Worm (Caenorhabditis elegans) whole organism, L1 larva: ENCODE results near the gene dpf-6.
A peak's percentile ranks its signal among the peaks of the same experiment; 100 is the strongest.

ENCODE experiments used
- C04F5.9 ChIP-seq: sonication (generic microtip); optimal IDR thresholded peaks from 2 replicates; lab custom pipeline; 2016; ENCODE audit warnings: missing genetic modification characterization, missing compliant biosample characterization
- C16A3.4 ChIP-seq: fragments of 150-350 bp; optimal IDR thresholded peaks from 2 replicates; lab custom pipeline; 2014; ENCODE audit warnings: missing biosample characterization, missing genetic modification characterization
- aha-1 ChIP-seq: fragments of 150-350 bp; optimal IDR thresholded peaks from 2 replicates; lab custom pipeline; 2014; ENCODE audit warnings: missing biosample characterization, missing genetic modification characterization
- aly-2 ChIP-seq: fragments of 150-350 bp; optimal IDR thresholded peaks from 2 replicates; lab custom pipeline; 2014; ENCODE audit warnings: missing biosample characterization, missing genetic modification characterization
- blmp-1 ChIP-seq: fragments of 150-350 bp; optimal IDR thresholded peaks from 2 replicates; lab custom pipeline; 2014; ENCODE audit warnings: missing biosample characterization, missing genetic modification characterization
- ceh-8 ChIP-seq: fragments of 200-800 bp; sonication (Bioruptor generic); optimal IDR thresholded peaks from 2 replicates; lab custom pipeline; 2018; ENCODE audit warnings: mild to moderate bottlenecking, missing genetic modification characterization, moderate library complexity, missing compliant biosample characterization
- ceh-82 ChIP-seq, 3 experiments: fragments of 150-350 bp in 1 of 3; sonication (generic microtip) in 2 of 3; optimal IDR thresholded peaks; 2 replicates each; lab custom pipeline; 2014 to 2017; ENCODE audit warnings: missing biosample characterization in 3 of 3, missing genetic modification characterization in 3 of 3
- ceh-88 ChIP-seq: fragments of 200-800 bp; sonication (Bioruptor generic); IDR thresholded peaks from 2 replicates; pipeline ENCODE4 v1.3.6; 2022; ENCODE audit warnings: missing genetic modification characterization, missing compliant biosample characterization
- ces-1 ChIP-seq: fragments of 150-350 bp; optimal IDR thresholded peaks from 2 replicates; lab custom pipeline; 2014; ENCODE audit warnings: missing biosample characterization, missing genetic modification reagents, missing genetic modification characterization
- efl-1 ChIP-seq, 4 experiments: fragments of 150-350 bp; optimal IDR thresholded peaks in 3 of 4; peaks in 1 of 4; 1 replicate in 1 of 4; 2 replicates in 3 of 4; lab custom pipeline; 2014; ENCODE audit warnings: missing biosample characterization in 2 of 4, missing genetic modification characterization in 2 of 4, missing genetic modification reagents in 2 of 4
- egl-13 ChIP-seq: sonication (generic microtip); optimal IDR thresholded peaks from 2 replicates; lab custom pipeline; 2016; ENCODE audit warnings: missing genotype, missing genetic modification reagents, missing genetic modification characterization, missing compliant biosample characterization
- elt-3 ChIP-seq, 6 experiments: fragments of 150-350 bp in 1 of 6; sonication (generic microtip); optimal IDR thresholded peaks; 2 replicates each; lab custom pipeline; 2017 to 2018; ENCODE audit warnings: missing biosample characterization in 6 of 6, missing genetic modification characterization in 6 of 6, inconsistent platforms in 1 of 6
- fkh-10 ChIP-seq: sonication (generic microtip); optimal IDR thresholded peaks from 2 replicates; lab custom pipeline; 2017; ENCODE audit warnings: missing biosample characterization, missing genetic modification reagents, missing genetic modification characterization
- fkh-4 ChIP-seq: sonication (generic microtip); optimal IDR thresholded peaks from 2 replicates; lab custom pipeline; 2016; ENCODE audit warnings: missing compliant biosample characterization, missing genetic modification characterization, borderline replicate concordance
- fos-1 ChIP-seq: fragments of 150-350 bp; optimal IDR thresholded peaks from 2 replicates; lab custom pipeline; 2014; ENCODE audit warnings: missing biosample characterization, missing genetic modification characterization
- hlh-17 ChIP-seq: fragments of 200-800 bp; sonication (Bioruptor generic); optimal IDR thresholded peaks from 2 replicates; lab custom pipeline; 2018; ENCODE audit warnings: missing genetic modification characterization, mild to moderate bottlenecking, missing compliant biosample characterization, moderate library complexity, borderline replicate concordance
- hpl-2 ChIP-seq: fragments of 150-350 bp; optimal IDR thresholded peaks from 2 replicates; lab custom pipeline; 2014; ENCODE audit warnings: missing biosample characterization, missing genetic modification reagents, missing genetic modification characterization
- isw-1 ChIP-seq: fragments of 200-800 bp; sonication (Bioruptor generic); IDR thresholded peaks from 2 replicates; pipeline ENCODE4 v1.3.6; 2022; ENCODE audit warnings: missing genetic modification characterization, missing compliant biosample characterization
- jun-1 ChIP-seq: fragments of 150-350 bp; optimal IDR thresholded peaks from 2 replicates; lab custom pipeline; 2014; ENCODE audit warnings: missing biosample characterization, missing genetic modification reagents, missing genetic modification characterization
- lin-13 ChIP-seq: fragments of 150-350 bp; optimal IDR thresholded peaks from 2 replicates; lab custom pipeline; 2014; ENCODE audit warnings: missing biosample characterization, missing genetic modification reagents, missing genetic modification characterization
- lin-39 ChIP-seq: fragments of 150-350 bp; optimal IDR thresholded peaks from 2 replicates; lab custom pipeline; 2014; ENCODE audit warnings: missing biosample characterization, missing genetic modification reagents, missing genetic modification characterization
- mab-9 ChIP-seq: fragments of 200-800 bp; sonication (Bioruptor generic); IDR thresholded peaks from 2 replicates; pipeline ENCODE4 v1.3.6; 2022; ENCODE audit warnings: missing genetic modification reagents, missing genetic modification characterization, missing compliant biosample characterization
- mdl-1 ChIP-seq, 2 experiments: fragments of 150-350 bp; optimal IDR thresholded peaks; 2 replicates each; lab custom pipeline; 2014 to 2017; ENCODE audit warnings: missing biosample characterization in 2 of 2, missing genetic modification characterization in 2 of 2, inconsistent platforms in 1 of 2
- nhr-12 ChIP-seq: sonication (generic microtip); optimal IDR thresholded peaks from 2 replicates; lab custom pipeline; 2017; ENCODE audit warnings: missing biosample characterization, missing genetic modification characterization
- nhr-19 ChIP-seq: fragments of 200-800 bp; sonication (Bioruptor generic); conservative IDR thresholded peaks from 2 replicates; pipeline ENCODE4 v1.3.6; 2022; ENCODE audit warnings: missing genetic modification characterization, missing compliant biosample characterization
- nhr-20 ChIP-seq: sonication (generic microtip); optimal IDR thresholded peaks from 2 replicates; lab custom pipeline; 2016; ENCODE audit warnings: mild to moderate bottlenecking, missing genetic modification characterization, missing compliant biosample characterization
- nhr-237 ChIP-seq: fragments of 150-350 bp; optimal IDR thresholded peaks from 2 replicates; lab custom pipeline; 2014; ENCODE audit warnings: missing biosample characterization, missing genetic modification characterization
- nhr-28 ChIP-seq: fragments of 150-350 bp; optimal IDR thresholded peaks from 2 replicates; lab custom pipeline; 2014; ENCODE audit warnings: missing biosample characterization, missing genetic modification characterization
- nhr-47 ChIP-seq: sonication (generic microtip); optimal IDR thresholded peaks from 2 replicates; lab custom pipeline; 2016; ENCODE audit warnings: mild to moderate bottlenecking, missing genetic modification characterization, moderate library complexity, missing compliant biosample characterization
- nhr-76 ChIP-seq: sonication (generic microtip); optimal IDR thresholded peaks from 2 replicates; lab custom pipeline; 2017; ENCODE audit warnings: missing biosample characterization, missing genetic modification characterization
- nhr-77 ChIP-seq: fragments of 150-350 bp; optimal IDR thresholded peaks from 2 replicates; lab custom pipeline; 2014; ENCODE audit warnings: missing biosample characterization, missing genetic modification characterization
- nhr-84 ChIP-seq: sonication (generic microtip); optimal IDR thresholded peaks from 2 replicates; lab custom pipeline; 2017; ENCODE audit warnings: missing biosample characterization, missing genetic modification characterization
- nhr-85 ChIP-seq: sonication (generic microtip); peaks from one replicate; lab custom pipeline; 2016; ENCODE audit warnings: missing genetic modification characterization, inconsistent platforms, missing compliant biosample characterization
- nhr-90 ChIP-seq: sonication (generic microtip); optimal IDR thresholded peaks from 2 replicates; lab custom pipeline; 2016; ENCODE audit warnings: mild to moderate bottlenecking, missing genetic modification characterization, missing compliant biosample characterization; ENCODE audit not compliant: poor library complexity
- pag-3 ChIP-seq: sonication (generic microtip); optimal IDR thresholded peaks from 2 replicates; lab custom pipeline; 2017; ENCODE audit warnings: missing genetic modification characterization, mild to moderate bottlenecking, missing compliant biosample characterization, antibody characterized with exemption, borderline replicate concordance; ENCODE audit not compliant: insufficient read depth
- pax-3 ChIP-seq: fragments of 200-800 bp; sonication (Bioruptor generic); optimal IDR thresholded peaks from 2 replicates; lab custom pipeline; 2018; ENCODE audit warnings: mild to moderate bottlenecking, missing genetic modification characterization, moderate library complexity, missing compliant biosample characterization
- rnt-1 ChIP-seq: sonication (generic microtip); optimal IDR thresholded peaks from 2 replicates; lab custom pipeline; 2016; ENCODE audit warnings: mild to moderate bottlenecking, missing genetic modification characterization, moderate library complexity, missing compliant biosample characterization
- skn-1 ChIP-seq: fragments of 150-350 bp; optimal IDR thresholded peaks from 2 replicates; lab custom pipeline; 2014; ENCODE audit warnings: missing biosample characterization, missing genetic modification characterization
- snpc-4 ChIP-seq: fragments of 150-350 bp; optimal IDR thresholded peaks from 2 replicates; lab custom pipeline; 2014; ENCODE audit warnings: missing biosample characterization, missing genetic modification characterization
- sox-4 ChIP-seq: sonication (generic microtip); optimal IDR thresholded peaks from 2 replicates; lab custom pipeline; 2016; ENCODE audit warnings: missing genetic modification characterization, missing compliant biosample characterization
- sptf-1 ChIP-seq: fragments of 150-350 bp; optimal IDR thresholded peaks from 2 replicates; lab custom pipeline; 2014; ENCODE audit warnings: missing biosample characterization, missing genetic modification characterization
- sup-37 ChIP-seq: fragments of 200-800 bp; sonication (Bioruptor generic); optimal IDR thresholded peaks from 2 replicates; lab custom pipeline; 2018; ENCODE audit warnings: mild to moderate bottlenecking, missing genetic modification characterization, missing compliant biosample characterization
- swsn-7 ChIP-seq: sonication (generic microtip); optimal IDR thresholded peaks from 2 replicates; lab custom pipeline; 2016; ENCODE audit warnings: missing genetic modification characterization, missing compliant biosample characterization
- tbx-2 ChIP-seq: sonication (generic microtip); optimal IDR thresholded peaks from 2 replicates; lab custom pipeline; 2016; ENCODE audit warnings: missing genetic modification characterization, missing compliant biosample characterization
- unc-62 ChIP-seq: fragments of 150-350 bp; optimal IDR thresholded peaks from 2 replicates; lab custom pipeline; 2014; ENCODE audit warnings: missing biosample characterization, missing genetic modification reagents, missing genetic modification characterization
- unc-86 ChIP-seq: sonication (generic microtip); optimal IDR thresholded peaks from 2 replicates; lab custom pipeline; 2016; ENCODE audit warnings: missing genetic modification characterization, missing compliant biosample characterization
- vab-15 ChIP-seq: sonication (generic microtip); optimal IDR thresholded peaks from 2 replicates; lab custom pipeline; 2017; ENCODE audit warnings: missing genotype, mild to moderate bottlenecking, missing genetic modification characterization, missing compliant biosample characterization
- zip-4 ChIP-seq: fragments of 200-800 bp; sonication (Bioruptor generic); optimal IDR thresholded peaks from 2 replicates; lab custom pipeline; 2018; ENCODE audit warnings: mild to moderate bottlenecking, missing genetic modification characterization, moderate library complexity, missing compliant biosample characterization

Gene dpf-6

DNA sequence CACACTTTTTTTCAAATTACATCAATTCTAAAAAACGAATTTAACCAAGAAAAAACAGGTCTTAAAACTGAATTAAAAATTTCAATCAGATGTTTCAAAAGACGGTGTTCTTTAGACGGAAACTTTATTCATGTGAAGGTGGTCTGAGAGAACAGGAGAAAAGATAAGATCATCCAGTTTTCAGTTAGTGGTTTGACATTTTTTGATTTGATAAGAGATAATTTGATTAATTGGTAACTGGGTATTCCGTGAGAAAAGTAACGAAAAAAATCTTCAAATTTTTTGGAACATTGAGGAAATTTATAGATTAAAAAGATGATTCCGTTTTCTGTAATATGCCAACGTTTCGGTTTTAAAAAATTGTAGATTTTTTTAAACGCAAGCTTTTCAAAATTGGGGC, 1.5 kb upstream of the dpf-6 start:
- TF ChIP-seq nhr-85 (peak; percentile 50), elt-3 (tag; optimal IDR thresholded peaks at IDR 0.05; lab: Kevin White, UChicago) (peak in 4 of 6 experiments; percentile 1 to 80 (median 54)), mdl-1 (tag; optimal IDR thresholded peaks at IDR 0.05; lab: Kevin White, UChicago) (no peak), efl-1 (optimal IDR thresholded peaks at IDR 0.05; lab: Kevin White, UChicago) (no peak), efl-1 (GFP tag; optimal IDR thresholded peaks at IDR 0.05 in 1 of 2; lab: Kevin White, UChicago) (peak in 1 of 2 experiments; percentile 63), blmp-1 (tag; lab: Kevin White, UChicago) (peak; percentile 35), nhr-237 (tag; lab: Kevin White, UChicago) (no peak), nhr-90 (tag; lab: Kevin White, UChicago) (no peak)
- TF ChIP-seq, all 84 proteins: peak for 4

DNA sequence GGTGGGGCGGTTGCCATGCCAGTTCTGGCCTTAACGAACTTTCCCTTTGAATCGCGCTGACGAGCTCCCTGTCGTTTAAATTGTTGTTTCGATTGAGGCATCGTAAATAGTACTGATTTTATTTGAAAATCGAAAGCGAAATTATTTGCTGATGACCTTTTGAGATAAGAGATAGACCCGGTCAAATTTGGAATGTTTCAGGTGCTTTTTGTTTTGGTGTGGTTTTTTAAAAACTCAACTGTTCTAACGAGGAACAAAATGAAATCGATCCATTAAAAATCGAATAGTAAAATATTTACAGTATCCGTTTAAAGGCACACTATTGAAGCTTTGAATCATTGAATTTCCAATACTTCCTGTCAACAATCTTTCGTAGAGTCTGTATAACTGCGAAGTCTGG, 4.7 kb downstream of the dpf-6 start, which contains the start of gene K12H4.6:
K12H4.6 (minus strand) TSS at position 101 of the 400 bp plus-strand sequence.
- TF ChIP-seq lin-39 (tag; lab: Kevin White, UChicago), result no peak
- TF ChIP-seq pag-3 (tag; lab: Kevin White, UChicago), result no peak
- TF ChIP-seq nhr-90 (tag; lab: Kevin White, UChicago), result no peak
- TF ChIP-seq mab-9 (GFP tag; lab: Robert Waterston, UW), result no peak
- no peak for TF ChIP-seq aly-2 (tag; lab: Kevin White, UChicago)
- no peak for TF ChIP-seq unc-86 (tag; lab: Kevin White, UChicago)
- TF ChIP-seq skn-1 (tag; lab: Kevin White, UChicago), result no peak

DNA sequence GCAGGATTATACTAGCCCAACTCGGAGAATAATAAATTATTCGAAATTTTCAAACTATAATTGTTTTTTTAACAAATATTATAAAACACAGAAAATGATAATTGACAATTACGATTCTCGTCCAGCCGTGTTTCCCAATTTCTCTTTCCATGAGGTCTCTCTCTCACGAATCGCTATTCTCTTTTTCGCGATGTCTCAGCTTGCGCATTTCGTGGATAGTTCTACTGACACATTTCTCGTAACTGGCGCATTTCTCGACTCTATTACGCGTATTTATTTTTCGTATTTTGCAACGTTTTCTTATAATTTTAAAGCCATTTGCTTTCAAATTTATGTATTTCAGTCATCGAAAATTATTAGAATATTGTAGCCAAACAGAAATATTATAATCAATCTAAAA, 5.7 kb downstream of the dpf-6 start:
- TF ChIP-seq nhr-20 (peak; percentile 97), snpc-4 (peak; percentile 79), ceh-88 (GFP tag; lab: Robert Waterston, UW) (peak; percentile 92), tbx-2 (tag; lab: Kevin White, UChicago) (peak; percentile 95), sox-4 (tag; lab: Kevin White, UChicago) (peak; percentile 85), lin-13 (peak; percentile 98), hpl-2 (GFP tag; lab: Kevin White, UChicago) (peak; percentile 96), nhr-28 (tag; lab: Kevin White, UChicago) (no peak), zip-4 (peak; percentile 49), ces-1 (GFP tag; lab: Kevin White, UChicago) (peak; percentile 92), C04F5.9 (peak; percentile 91), nhr-19 (GFP tag; lab: Robert Waterston, UW) (peak; percentile 94), ceh-8 (GFP tag; lab: Kevin White, UChicago) (peak; percentile 80), unc-62 (GFP tag; lab: Kevin White, UChicago) (peak; percentile 50), fkh-10 (GFP tag; lab: Kevin White, UChicago) (peak; percentile 99), jun-1 (tag; lab: Kevin White, UChicago) (peak; percentile 97), nhr-12 (tag; lab: Kevin White, UChicago) (no peak), swsn-7 (tag; lab: Kevin White, UChicago) (peak; percentile 95), sup-37 (GFP tag; lab: Kevin White, UChicago) (peak; percentile 39), nhr-84 (tag; lab: Kevin White, UChicago) (no peak), nhr-47 (tag; lab: Kevin White, UChicago) (peak; percentile 96), aha-1 (tag; lab: Kevin White, UChicago) (peak; percentile 54), mab-9 (GFP tag; lab: Robert Waterston, UW) (peak; percentile 86), rnt-1 (peak; percentile 99), C16A3.4 (peak; percentile 100), fos-1 (tag; lab: Kevin White, UChicago) (peak; percentile 98), nhr-77 (tag; lab: Kevin White, UChicago) (peak; percentile 99), unc-86 (tag; lab: Kevin White, UChicago) (peak; percentile 94), fkh-4 (tag; lab: Kevin White, UChicago) (peak; percentile 79), elt-3 (tag; optimal IDR thresholded peaks at IDR 0.05; lab: Kevin White, UChicago) (peak; percentile 6 to 98 (median 74)), nhr-76 (tag; lab: Kevin White, UChicago) (peak; percentile 17), hlh-17 (no peak), sptf-1 (tag; lab: Kevin White, UChicago) (no peak), ceh-82 (tag; optimal IDR thresholded peaks at IDR 0.05; lab: Kevin White, UChicago) (peak; percentile 99), vab-15 (tag; lab: Kevin White, UChicago) (peak; percentile 99), egl-13 (tag; lab: Kevin White, UChicago) (peak; percentile 86), isw-1 (GFP tag; lab: Robert Waterston, UW) (peak; percentile 96), pax-3 (tag; lab: Kevin White, UChicago) (peak; percentile 97)
